Worm (Caenorhabditis elegans) whole organism, midembryonic: ENCODE measurements around the gene ZK688.5.

ENCODE experiments used
- T22C8.4 ChIP-seq: fragments of 200-800 bp; sonication (Bioruptor generic); IDR thresholded peaks from 2 replicates; pipeline ENCODE4 v1.3.6; 2022; ENCODE audit warnings: missing genetic modification characterization, missing compliant biosample characterization
- flt-1 ChIP-seq: fragments of 200-800 bp; sonication (Bioruptor generic); IDR thresholded peaks from 2 replicates; pipeline ENCODE4 v1.3.6; 2022; ENCODE audit warnings: missing genetic modification characterization, missing compliant biosample characterization
- ref-1 ChIP-seq: fragments of 200-800 bp; sonication (Bioruptor generic); conservative IDR thresholded peaks from 2 replicates; pipeline ENCODE4 v1.3.6; 2022; ENCODE audit warnings: missing genetic modification reagents, missing genetic modification characterization, missing compliant biosample characterization

ce11 chrIII:7896925-7897324, 5.5 kb upstream of the ZK688.5 start, which contains the start of gene ZK688.10:
- TF ChIP-seq flt-1 (GFP tag; lab: Robert Waterston, UW) (no peak), ref-1 (GFP tag; lab: Robert Waterston, UW) (no peak), T22C8.4 (GFP tag; lab: Robert Waterston, UW) (no peak)
